Fruit fly (Drosophila melanogaster) whole organism, prepupa: ENCODE data around the gene CG8560.

Experiments
- Blimp-1 ChIP-seq: fragments of 200-800 bp; sonication (Bioruptor generic); optimal IDR thresholded peaks from 3 replicates; lab custom pipeline; 2017; ENCODE audit warnings: missing biosample characterization, missing genetic modification characterization, mild to moderate bottlenecking, moderate library complexity, missing genetic modification reagents
- CG10631 ChIP-seq: fragments of 200-800 bp; sonication (Bioruptor generic); optimal IDR thresholded peaks from 2 replicates; lab custom pipeline; 2016; ENCODE audit warnings: missing biosample characterization, missing genetic modification characterization
- CG10669 ChIP-seq: fragments of 200-800 bp; sonication (Bioruptor generic); optimal IDR thresholded peaks from 3 replicates; lab custom pipeline; 2018; ENCODE audit warnings: missing biosample characterization, mild to moderate bottlenecking, missing genetic modification characterization, moderate library complexity
- CG11294 ChIP-seq: fragments of 200-800 bp; sonication (Bioruptor generic); IDR thresholded peaks from 2 replicates; pipeline ENCODE4 v1.3.6; 2022; ENCODE audit warnings: missing biosample characterization, missing genetic modification characterization
- CG11762 ChIP-seq: fragments of 200-800 bp; sonication (Bioruptor generic); optimal IDR thresholded peaks from 3 replicates; lab custom pipeline; 2016; ENCODE audit warnings: missing biosample characterization, missing genetic modification characterization; ENCODE audit not compliant: insufficient read depth
- CG11902 ChIP-seq: fragments of 200-800 bp; sonication (Bioruptor generic); optimal IDR thresholded peaks from 3 replicates; lab custom pipeline; 2016; ENCODE audit warnings: missing biosample characterization, missing genetic modification characterization
- CG15336 ChIP-seq: fragments of 200-800 bp; sonication (Bioruptor generic); IDR thresholded peaks from 2 replicates; pipeline ENCODE4 v1.3.6; 2022; ENCODE audit warnings: missing biosample characterization, missing genetic modification characterization
- CG1621 ChIP-seq: fragments of 200-800 bp; sonication (Bioruptor generic); optimal IDR thresholded peaks from 3 replicates; lab custom pipeline; 2018; ENCODE audit warnings: missing biosample characterization, mild to moderate bottlenecking, missing genetic modification characterization
- CG16779 ChIP-seq: fragments of 200-800 bp; sonication (Bioruptor generic); optimal IDR thresholded peaks from 3 replicates; lab custom pipeline; 2017; ENCODE audit warnings: missing biosample characterization, mild to moderate bottlenecking, missing genetic modification characterization
- CG3032 ChIP-seq: fragments of 200-800 bp; optimal IDR thresholded peaks from 2 replicates; lab custom pipeline; 2019; ENCODE audit warnings: missing biosample characterization, mild to moderate bottlenecking, missing genetic modification characterization, moderate library complexity
- CG31627 ChIP-seq: fragments of 200-800 bp; sonication (Bioruptor generic); optimal IDR thresholded peaks from 3 replicates; lab custom pipeline; 2016; ENCODE audit warnings: missing biosample characterization, missing genetic modification characterization
- CG32006 ChIP-seq: fragments of 200-800 bp; sonication (Bioruptor generic); optimal IDR thresholded peaks from 3 replicates; lab custom pipeline; 2017; ENCODE audit warnings: missing biosample characterization, mild to moderate bottlenecking, missing genetic modification characterization
- CG34406 ChIP-seq: fragments of 200-800 bp; sonication (Bioruptor generic); optimal IDR thresholded peaks from 3 replicates; lab custom pipeline; 2016; ENCODE audit warnings: missing biosample characterization, missing genetic modification characterization
- CG4318 ChIP-seq: fragments of 200-800 bp; sonication (Bioruptor generic); optimal IDR thresholded peaks from 3 replicates; lab custom pipeline; 2017; ENCODE audit warnings: missing biosample characterization, mild to moderate bottlenecking, missing genetic modification characterization
- CG6163 ChIP-seq: fragments of 200-800 bp; sonication (Bioruptor generic); IDR thresholded peaks from 3 replicates; pipeline ENCODE4 v1.3.6; 2022; ENCODE audit warnings: missing biosample characterization, missing genetic modification characterization
- CG6276 ChIP-seq: fragments of 200-800 bp; sonication (Bioruptor generic); optimal IDR thresholded peaks from 2 replicates; lab custom pipeline; 2017; ENCODE audit warnings: missing biosample characterization, mild to moderate bottlenecking, missing genetic modification characterization
- CG6792 ChIP-seq: fragments of 200-800 bp; sonication (Bioruptor generic); optimal IDR thresholded peaks from 3 replicates; lab custom pipeline; 2016; ENCODE audit warnings: missing biosample characterization, missing genetic modification characterization
- CG6808 ChIP-seq: fragments of 200-800 bp; sonication (Bioruptor generic); optimal IDR thresholded peaks from 3 replicates; lab custom pipeline; 2017; ENCODE audit warnings: missing biosample characterization, missing genetic modification characterization, mild to moderate bottlenecking, moderate library complexity, missing genetic modification reagents
- CG6854 ChIP-seq: fragments of 200-800 bp; sonication (Bioruptor generic); optimal IDR thresholded peaks from 2 replicates; lab custom pipeline; 2017; ENCODE audit warnings: missing biosample characterization, mild to moderate bottlenecking, missing genetic modification characterization
- CG8119 ChIP-seq: fragments of 200-800 bp; sonication (Bioruptor generic); IDR thresholded peaks from 3 replicates; pipeline ENCODE4 v1.3.6; 2022; ENCODE audit warnings: missing biosample characterization, missing genetic modification characterization
- CG8319 ChIP-seq: fragments of 200-800 bp; sonication (Bioruptor generic); optimal IDR thresholded peaks from 3 replicates; lab custom pipeline; 2016; ENCODE audit warnings: missing biosample characterization, missing genetic modification characterization
- CG8632 ChIP-seq: fragments of 200-800 bp; sonication (Bioruptor generic); optimal IDR thresholded peaks from 3 replicates; lab custom pipeline; 2016; ENCODE audit warnings: missing biosample characterization, missing genetic modification characterization
- Eip75B ChIP-seq: fragments of 200-800 bp; sonication (Bioruptor generic); optimal IDR thresholded peaks from 3 replicates; lab custom pipeline; 2016; ENCODE audit warnings: missing biosample characterization, missing genetic modification characterization
- Ets21C ChIP-seq: fragments of 200-800 bp; sonication (Bioruptor generic); optimal IDR thresholded peaks from 3 replicates; lab custom pipeline; 2016; ENCODE audit warnings: missing biosample characterization, missing genetic modification characterization
- Ets96B ChIP-seq: fragments of 200-800 bp; optimal IDR thresholded peaks from 2 replicates; lab custom pipeline; 2019; ENCODE audit warnings: missing biosample characterization, mild to moderate bottlenecking, missing genetic modification characterization, moderate library complexity
- Gug ChIP-seq: fragments of 200-800 bp; sonication (Bioruptor generic); IDR thresholded peaks from 2 replicates; pipeline ENCODE4 v1.3.6; 2022; ENCODE audit warnings: missing biosample characterization, missing genetic modification characterization
- Hr38 ChIP-seq: sonication (Bioruptor generic); optimal IDR thresholded peaks from 2 replicates; lab custom pipeline; 2016; ENCODE audit warnings: missing biosample characterization, missing genetic modification characterization
- Hr39 ChIP-seq: fragments of 200-800 bp; sonication (Bioruptor generic); optimal IDR thresholded peaks from 2 replicates; lab custom pipeline; 2016; ENCODE audit warnings: missing biosample characterization, missing genetic modification characterization
- Hr4 ChIP-seq: fragments of 200-800 bp; sonication (Bioruptor generic); optimal IDR thresholded peaks from 3 replicates; lab custom pipeline; 2016; ENCODE audit warnings: missing biosample characterization, missing genetic modification characterization
- OdsH ChIP-seq: fragments of 200-800 bp; sonication (Bioruptor generic); optimal IDR thresholded peaks from 3 replicates; lab custom pipeline; 2016; ENCODE audit warnings: missing biosample characterization, missing genetic modification characterization
- Smox ChIP-seq: fragments of 200-800 bp; sonication (Bioruptor generic); optimal IDR thresholded peaks from 3 replicates; lab custom pipeline; 2016; ENCODE audit warnings: missing biosample characterization, missing genetic modification characterization
- Sox102F ChIP-seq: fragments of 200-800 bp; sonication (Bioruptor generic); optimal IDR thresholded peaks from 2 replicates; lab custom pipeline; 2016; ENCODE audit warnings: missing biosample characterization, mild to moderate bottlenecking, missing genetic modification characterization
- Sox14 ChIP-seq: fragments of 200-800 bp; sonication (Bioruptor generic); optimal IDR thresholded peaks from 3 replicates; lab custom pipeline; 2016; ENCODE audit warnings: missing biosample characterization, missing genetic modification characterization
- dsx ChIP-seq: fragments of 200-800 bp; optimal IDR thresholded peaks from 3 replicates; lab custom pipeline; 2019; ENCODE audit warnings: missing biosample characterization, mild to moderate bottlenecking, missing genetic modification characterization, moderate library complexity; ENCODE audit not compliant: poor library complexity, severe bottlenecking
- eg ChIP-seq: fragments of 200-800 bp; sonication (Bioruptor generic); IDR thresholded peaks from 3 replicates; pipeline ENCODE4 v1.3.6; 2022; ENCODE audit warnings: missing biosample characterization, missing genetic modification characterization
- esn ChIP-seq: fragments of 200-800 bp; sonication (Bioruptor generic); optimal IDR thresholded peaks from 2 replicates; lab custom pipeline; 2016; ENCODE audit warnings: missing biosample characterization, mild to moderate bottlenecking, missing genetic modification characterization, moderate library complexity
- fd59A ChIP-seq: fragments of 200-800 bp; sonication (Bioruptor generic); optimal IDR thresholded peaks from 2 replicates; lab custom pipeline; 2017; ENCODE audit warnings: missing biosample characterization, mild to moderate bottlenecking, missing genetic modification characterization, missing genetic modification reagents
- fd85E ChIP-seq: fragments of 200-800 bp; sonication (Bioruptor generic); optimal IDR thresholded peaks from 3 replicates; lab custom pipeline; 2016; ENCODE audit warnings: missing biosample characterization, missing genetic modification characterization
- fkh ChIP-seq: fragments of 200-800 bp; sonication (Bioruptor generic); optimal IDR thresholded peaks from 3 replicates; lab custom pipeline; 2017; ENCODE audit warnings: missing biosample characterization, mild to moderate bottlenecking, missing genetic modification characterization, moderate library complexity
- net ChIP-seq: fragments of 200-800 bp; sonication (Bioruptor generic); optimal IDR thresholded peaks from 3 replicates; lab custom pipeline; 2016; ENCODE audit warnings: missing biosample characterization, missing genetic modification characterization
- salr ChIP-seq, 2 experiments: fragments of 200-800 bp; sonication (Bioruptor generic); optimal IDR thresholded peaks; 3 replicates each; lab custom pipeline; 2016 to 2018; ENCODE audit warnings: missing biosample characterization in 2 of 2, missing genetic modification characterization in 2 of 2, mild to moderate bottlenecking in 1 of 2
- ss ChIP-seq, 2 experiments: fragments of 200-800 bp; sonication (Bioruptor generic); optimal IDR thresholded peaks; 2 replicates in 1 of 2; 3 replicates in 1 of 2; lab custom pipeline; 2017 to 2018; ENCODE audit warnings: mild to moderate bottlenecking in 2 of 2, missing biosample characterization in 2 of 2, missing genetic modification characterization in 2 of 2, moderate library complexity in 1 of 2
- svp ChIP-seq: fragments of 200-800 bp; sonication (Bioruptor generic); peaks from one replicate; lab custom pipeline; 2016; ENCODE audit warnings: missing biosample characterization, missing genetic modification characterization
- vri ChIP-seq: fragments of 200-800 bp; sonication (Bioruptor generic); optimal IDR thresholded peaks from 3 replicates; lab custom pipeline; 2016; ENCODE audit warnings: missing biosample characterization, mild to moderate bottlenecking, missing genetic modification characterization

Gene CG8560

dm6 chr3L:7369543-7369942, 34.4 kb downstream of the CG8560 start, which contains the start of gene akirin:
Gene akirin (plus strand): TSS chr3L:7369843.
- TF ChIP-seq CG1621 (tag; lab: Kevin White, UChicago) = no peak
- TF ChIP-seq CG6163 = 0 out of 3 replicates have a peak, but pooled peaks have one; percentile 39

- peak; percentile 8 for TF ChIP-seq vri (GFP tag; lab: Kevin White, UChicago)
- peak; percentile 86 for TF ChIP-seq dsx
- peak; percentile 25 for TF ChIP-seq CG6854 (GFP tag; lab: Kevin White, UChicago)
- TF ChIP-seq CG32006 (GFP tag; lab: Kevin White, UChicago) = no peak
These were observed 35.0 kb downstream of the CG8560 start, which contains the start of gene Sh3beta for dm6 chr3L:7368934-7369333. Gene Sh3beta (minus strand): TSS chr3L:7369260.

- TF ChIP-seq Hr4 (GFP tag; lab: Kevin White, UChicago) (peak; percentile 17), fd59A (GFP tag; lab: Kevin White, UChicago) (no peak), Sox102F (peak; percentile 46), CG8119 (peak; percentile 28; the same call in 1 of the 3 replicates), Sox14 (GFP tag; lab: Kevin White, UChicago) (peak; percentile 94), Hr39 (GFP tag; lab: Kevin White, UChicago) (peak; percentile 17), CG11294 (no peak), CG34406 (GFP tag; lab: Kevin White, UChicago) (no peak), eg (GFP tag; lab: Robert Waterston, UW) (no peak), svp (peak; percentile 48), Ets96B (no peak), CG15336 (GFP tag; lab: Robert Waterston, UW) (peak; percentile 41), net (GFP tag; lab: Kevin White, UChicago) (no peak), fkh (peak; percentile 77), Smox (GFP tag; lab: Kevin White, UChicago) (no peak), salr (GFP tag; optimal IDR thresholded peaks at IDR 0.05; lab: Kevin White, UChicago) (no peak), dsx (no peak), Ets21C (GFP tag; lab: Kevin White, UChicago) (no peak), CG11902 (GFP tag; lab: Kevin White, UChicago) (no peak), CG1621 (tag; lab: Kevin White, UChicago) (no peak), esn (peak; percentile 34), OdsH (GFP tag; lab: Kevin White, UChicago) (no peak), ss (GFP tag; optimal IDR thresholded peaks at IDR 0.05; lab: Kevin White, UChicago) (peak; percentile 44 to 45), CG6854 (GFP tag; lab: Kevin White, UChicago) (no peak), CG8319 (GFP tag; lab: Kevin White, UChicago) (no peak), CG11762 (GFP tag; lab: Kevin White, UChicago) (no peak), CG10631 (GFP tag; lab: Kevin White, UChicago) (no peak), CG8632 (GFP tag; lab: Kevin White, UChicago) (peak; percentile 10), CG6163 (peak; percentile 42; the same call in 1 of the 3 replicates), CG10669 (GFP tag; lab: Kevin White, UChicago) (peak; percentile 8), Eip75B (GFP tag; lab: Kevin White, UChicago) (no peak), CG3032 (no peak), CG31627 (GFP tag; lab: Kevin White, UChicago) (peak; percentile 10), CG6276 (GFP tag; lab: Kevin White, UChicago) (no peak), CG6792 (GFP tag; lab: Kevin White, UChicago) (no peak), Blimp-1 (GFP tag; lab: Kevin White, UChicago) (peak; percentile 5), Gug (GFP tag; lab: Robert Waterston, UW) (no peak), Hr38 (no peak), fd85E (GFP tag; lab: Kevin White, UChicago) (no peak), CG16779 (tag; lab: Kevin White, UChicago) (no peak), CG32006 (GFP tag; lab: Kevin White, UChicago) (peak; percentile 21), vri (GFP tag; lab: Kevin White, UChicago) (peak; percentile 2), CG6808 (GFP tag; lab: Kevin White, UChicago) (no peak), CG4318 (GFP tag; lab: Kevin White, UChicago) (no peak)
These were observed 35.9 kb downstream of the CG8560 start for dm6 chr3L:7367798-7368678.
